Worm (Caenorhabditis elegans): ENCODE data around the gene ZK418.7.

- TF ChIP-seq ztf-23 (GFP tag; IDR thresholded peaks at IDR 0.05) (no peak), cog-1 (tag; optimal IDR thresholded peaks at IDR 0.05) (no peak), flt-1 (GFP tag; IDR thresholded peaks at IDR 0.05) (no peak)
Measured at ce11 chrIII:7063061-7063460, 17.5 kb downstream of the ZK418.7 start.

All from whole organism, midembryonic.